Fruit fly (Drosophila melanogaster) whole organism, embryonic: ENCODE data around the gene jhamt.

Source experiments
- ATbp ChIP-seq: fragments of 200-800 bp; sonication (Bioruptor generic); optimal IDR thresholded peaks from 2 replicates; lab custom pipeline; 2017; ENCODE audit warnings: missing biosample characterization, mild to moderate bottlenecking, missing genetic modification characterization, missing genetic modification reagents
- CG10147 ChIP-seq: fragments of 200-800 bp; sonication (Bioruptor generic); optimal IDR thresholded peaks from 2 replicates; lab custom pipeline; 2019; ENCODE audit warnings: missing biosample characterization, mild to moderate bottlenecking, missing genetic modification characterization, moderate library complexity
- CG10267 ChIP-seq: fragments of 200-800 bp; sonication (Bioruptor generic); optimal IDR thresholded peaks from 2 replicates; lab custom pipeline; 2018; ENCODE audit warnings: missing biosample characterization, mild to moderate bottlenecking, missing genetic modification characterization, moderate library complexity
- CG10274 ChIP-seq: fragments of 200-800 bp; sonication (Bioruptor generic); optimal IDR thresholded peaks from 3 replicates; lab custom pipeline; 2017; ENCODE audit warnings: missing biosample characterization, mild to moderate bottlenecking, missing genetic modification characterization
- CG10462 ChIP-seq: fragments of 200-800 bp; sonication (Bioruptor generic); optimal IDR thresholded peaks from 2 replicates; lab custom pipeline; 2016; ENCODE audit warnings: missing biosample characterization, missing genetic modification characterization
- CG10543 ChIP-seq: fragments of 200-800 bp; sonication (Bioruptor generic); optimal IDR thresholded peaks from 3 replicates; lab custom pipeline; 2017; ENCODE audit warnings: missing biosample characterization, mild to moderate bottlenecking, missing genetic modification characterization, moderate library complexity
- CG11247 ChIP-seq: fragments of 200-800 bp; sonication (Bioruptor generic); IDR thresholded peaks from 2 replicates; pipeline ENCODE4 v1.3.6; 2022; ENCODE audit warnings: missing biosample characterization, missing genetic modification characterization
- CG11504 ChIP-seq: fragments of 200-800 bp; sonication (Bioruptor generic); optimal IDR thresholded peaks from 3 replicates; lab custom pipeline; 2019; ENCODE audit warnings: missing biosample characterization, mild to moderate bottlenecking, missing genetic modification characterization, moderate library complexity
- CG11723 ChIP-seq: fragments of 200-800 bp; sonication (Bioruptor generic); optimal IDR thresholded peaks from 2 replicates; lab custom pipeline; 2017; ENCODE audit warnings: missing biosample characterization, mild to moderate bottlenecking, missing genetic modification characterization
- CG12104 ChIP-seq: fragments of 200-800 bp; sonication (Bioruptor generic); optimal IDR thresholded peaks from 3 replicates; lab custom pipeline; 2016; ENCODE audit warnings: missing biosample characterization, missing genetic modification characterization
- CG13123 ChIP-seq: fragments of 200-800 bp; sonication (Bioruptor generic); optimal IDR thresholded peaks from 2 replicates; lab custom pipeline; 2016; ENCODE audit warnings: missing biosample characterization, missing genetic modification characterization
- CG14710 ChIP-seq: fragments of 200-800 bp; sonication (Bioruptor generic); optimal IDR thresholded peaks from 3 replicates; lab custom pipeline; 2019; ENCODE audit warnings: missing biosample characterization, mild to moderate bottlenecking, missing genetic modification characterization, moderate library complexity
- CG14965 ChIP-seq: fragments of 200-800 bp; sonication (Bioruptor generic); optimal IDR thresholded peaks from 2 replicates; lab custom pipeline; 2016; ENCODE audit warnings: missing biosample characterization, missing genetic modification characterization, borderline replicate concordance
- CG17829 ChIP-seq: fragments of 200-800 bp; optimal IDR thresholded peaks from 2 replicates; lab custom pipeline; 2019; ENCODE audit warnings: missing biosample characterization, mild to moderate bottlenecking, missing genetic modification characterization, moderate library complexity
- CG30403 ChIP-seq: fragments of 200-800 bp; sonication (Bioruptor generic); optimal IDR thresholded peaks from 3 replicates; lab custom pipeline; 2016; ENCODE audit warnings: missing biosample characterization, missing genetic modification characterization
- CG4617 ChIP-seq: fragments of 200-800 bp; sonication (Bioruptor generic); optimal IDR thresholded peaks from 3 replicates; lab custom pipeline; 2016; ENCODE audit warnings: missing biosample characterization, missing genetic modification characterization, borderline replicate concordance
- CG5245 ChIP-seq: fragments of 200-800 bp; sonication (Bioruptor generic); optimal IDR thresholded peaks from 3 replicates; lab custom pipeline; 2016; ENCODE audit warnings: missing biosample characterization, missing genetic modification characterization
- CG6791 ChIP-seq: fragments of 200-800 bp; sonication (Bioruptor generic); IDR thresholded peaks from 3 replicates; pipeline ENCODE4 v1.3.6; 2022; ENCODE audit warnings: missing biosample characterization, missing genetic modification characterization; ENCODE audit not compliant: partially characterized antibody
- CG8089 ChIP-seq: fragments of 200-800 bp; sonication (Bioruptor generic); optimal IDR thresholded peaks from 3 replicates; lab custom pipeline; 2016; ENCODE audit warnings: missing biosample characterization, missing genetic modification characterization
- CG8290 ChIP-seq, 3 experiments: fragments of 200-800 bp; sonication (Bioruptor generic); optimal IDR thresholded peaks; 2 replicates each; lab custom pipeline; 2016 to 2019; ENCODE audit warnings: missing biosample characterization in 3 of 3, missing genetic modification characterization in 3 of 3, mild to moderate bottlenecking in 2 of 3, moderate library complexity in 1 of 3
- CG8478 ChIP-seq: fragments of >200 bp; optimal IDR thresholded peaks from 2 replicates; lab custom pipeline; 2018
- CG8765 ChIP-seq: fragments of 200-800 bp; sonication (Bioruptor generic); IDR thresholded peaks from 2 replicates; pipeline ENCODE4 v1.3.6; 2022; ENCODE audit warnings: missing biosample characterization, missing genetic modification characterization
- Dad ChIP-seq: fragments of 200-800 bp; sonication (Bioruptor generic); optimal IDR thresholded peaks from 3 replicates; lab custom pipeline; 2016; ENCODE audit warnings: missing biosample characterization, missing genetic modification characterization
- Drgx ChIP-seq: fragments of 200-800 bp; sonication (Bioruptor generic); IDR thresholded peaks from 2 replicates; pipeline ENCODE4 v1.3.6; 2022; ENCODE audit warnings: missing biosample characterization, missing genetic modification characterization
- Mad ChIP-seq: fragments of 200-800 bp; sonication (Bioruptor generic); optimal IDR thresholded peaks from 2 replicates; lab custom pipeline; 2016; ENCODE audit warnings: missing biosample characterization, missing genetic modification characterization
- Meics ChIP-seq: fragments of 200-800 bp; sonication (Bioruptor generic); optimal IDR thresholded peaks from 2 replicates; lab custom pipeline; 2017; ENCODE audit warnings: missing biosample characterization, mild to moderate bottlenecking, missing genetic modification characterization
- NK7.1 ChIP-seq: fragments of 200-800 bp; sonication (Bioruptor generic); optimal IDR thresholded peaks from 3 replicates; lab custom pipeline; 2016; ENCODE audit warnings: missing biosample characterization, missing genetic modification characterization
- Opbp ChIP-seq: fragments of 200-800 bp; sonication (Bioruptor generic); IDR thresholded peaks from 3 replicates; pipeline ENCODE4 v1.3.6; 2022; ENCODE audit warnings: missing biosample characterization, missing genetic modification characterization; ENCODE audit not compliant: partially characterized antibody
- Ptx1 ChIP-seq: fragments of 200-800 bp; sonication (Bioruptor generic); IDR thresholded peaks from 2 replicates; pipeline ENCODE4 v1.3.6; 2022; ENCODE audit warnings: missing biosample characterization, missing genetic modification characterization
- amos ChIP-seq: fragments of 200-800 bp; sonication (Bioruptor generic); IDR thresholded peaks from 2 replicates; pipeline ENCODE4 v1.3.6; 2022; ENCODE audit warnings: missing biosample characterization, missing genetic modification characterization; ENCODE audit not compliant: partially characterized antibody
- ato ChIP-seq: fragments of 200-800 bp; sonication (Bioruptor generic); IDR thresholded peaks from 2 replicates; pipeline ENCODE4 v1.3.6; 2022; ENCODE audit warnings: missing biosample characterization, missing genetic modification characterization; ENCODE audit not compliant: partially characterized antibody
- bsh ChIP-seq, 2 experiments: fragments of 200-800 bp; sonication (Bioruptor generic); optimal IDR thresholded peaks; 2 replicates each; lab custom pipeline; 2017 to 2018; ENCODE audit warnings: mild to moderate bottlenecking in 2 of 2, missing biosample characterization in 2 of 2, missing genetic modification characterization in 2 of 2, moderate library complexity in 1 of 2
- caup ChIP-seq: fragments of 200-800 bp; sonication (Bioruptor generic); optimal IDR thresholded peaks from 3 replicates; lab custom pipeline; 2017; ENCODE audit warnings: missing biosample characterization, mild to moderate bottlenecking, missing genetic modification characterization, moderate library complexity; ENCODE audit not compliant: severe bottlenecking
- crp ChIP-seq, 2 experiments: fragments of 200-800 bp; sonication (Bioruptor generic); optimal IDR thresholded peaks; 2 replicates in 1 of 2; 3 replicates in 1 of 2; lab custom pipeline; 2017; ENCODE audit warnings: missing biosample characterization in 2 of 2, missing genetic modification characterization in 2 of 2, mild to moderate bottlenecking in 1 of 2, moderate library complexity in 1 of 2
- danr ChIP-seq: fragments of 200-800 bp; sonication (Bioruptor generic); IDR thresholded peaks from 2 replicates; pipeline ENCODE4 v1.3.6; 2022; ENCODE audit warnings: missing biosample characterization, missing genetic modification characterization
- grn ChIP-seq: fragments of 200-800 bp; sonication (Bioruptor generic); optimal IDR thresholded peaks from 3 replicates; lab custom pipeline; 2017; ENCODE audit warnings: missing biosample characterization, missing genetic modification characterization
- hbn ChIP-seq: fragments of 200-800 bp; sonication (Bioruptor generic); IDR thresholded peaks from 2 replicates; pipeline ENCODE4 v1.3.6; 2022; ENCODE audit warnings: missing biosample characterization, missing genetic modification characterization; ENCODE audit not compliant: partially characterized antibody
- mirr ChIP-seq: fragments of 200-800 bp; sonication (Bioruptor generic); optimal IDR thresholded peaks from 3 replicates; lab custom pipeline; 2018; ENCODE audit warnings: missing biosample characterization, mild to moderate bottlenecking, missing genetic modification characterization
- nerfin-2 ChIP-seq: fragments of 200-800 bp; sonication (Bioruptor generic); IDR thresholded peaks from 2 replicates; pipeline ENCODE4 v1.3.6; 2022; ENCODE audit warnings: missing biosample characterization, missing genetic modification characterization; ENCODE audit not compliant: partially characterized antibody
- repo ChIP-seq: fragments of 200-800 bp; sonication (Bioruptor generic); optimal IDR thresholded peaks from 2 replicates; lab custom pipeline; 2016; ENCODE audit warnings: missing biosample characterization, missing genetic modification characterization
- run ChIP-seq: fragments of 200-800 bp; sonication (Bioruptor generic); optimal IDR thresholded peaks from 3 replicates; lab custom pipeline; 2018; ENCODE audit warnings: missing biosample characterization, mild to moderate bottlenecking, missing genetic modification characterization
- scrt ChIP-seq: fragments of 200-800 bp; sonication (Bioruptor generic); optimal IDR thresholded peaks from 2 replicates; lab custom pipeline; 2018; ENCODE audit warnings: missing biosample characterization, mild to moderate bottlenecking, missing genetic modification characterization, moderate library complexity
- sisA ChIP-seq: fragments of 200-800 bp; sonication (Bioruptor generic); IDR thresholded peaks from 2 replicates; pipeline ENCODE4 v1.3.6; 2022; ENCODE audit warnings: missing biosample characterization, missing genetic modification characterization
- stwl ChIP-seq: fragments of 200-800 bp; sonication (Bioruptor generic); optimal IDR thresholded peaks from 3 replicates; lab custom pipeline; 2018; ENCODE audit warnings: missing biosample characterization, mild to moderate bottlenecking, missing genetic modification characterization, moderate library complexity
- unc-4 ChIP-seq: fragments of 200-800 bp; sonication (Bioruptor generic); IDR thresholded peaks from 2 replicates; pipeline ENCODE4 v1.3.6; 2022; ENCODE audit warnings: missing biosample characterization, missing genetic modification characterization; ENCODE audit not compliant: partially characterized antibody
- zfh2 ChIP-seq: fragments of 200-800 bp; sonication (Bioruptor generic); optimal IDR thresholded peaks from 2 replicates; lab custom pipeline; 2016; ENCODE audit warnings: missing biosample characterization, missing genetic modification characterization

The jhamt gene

DNA sequence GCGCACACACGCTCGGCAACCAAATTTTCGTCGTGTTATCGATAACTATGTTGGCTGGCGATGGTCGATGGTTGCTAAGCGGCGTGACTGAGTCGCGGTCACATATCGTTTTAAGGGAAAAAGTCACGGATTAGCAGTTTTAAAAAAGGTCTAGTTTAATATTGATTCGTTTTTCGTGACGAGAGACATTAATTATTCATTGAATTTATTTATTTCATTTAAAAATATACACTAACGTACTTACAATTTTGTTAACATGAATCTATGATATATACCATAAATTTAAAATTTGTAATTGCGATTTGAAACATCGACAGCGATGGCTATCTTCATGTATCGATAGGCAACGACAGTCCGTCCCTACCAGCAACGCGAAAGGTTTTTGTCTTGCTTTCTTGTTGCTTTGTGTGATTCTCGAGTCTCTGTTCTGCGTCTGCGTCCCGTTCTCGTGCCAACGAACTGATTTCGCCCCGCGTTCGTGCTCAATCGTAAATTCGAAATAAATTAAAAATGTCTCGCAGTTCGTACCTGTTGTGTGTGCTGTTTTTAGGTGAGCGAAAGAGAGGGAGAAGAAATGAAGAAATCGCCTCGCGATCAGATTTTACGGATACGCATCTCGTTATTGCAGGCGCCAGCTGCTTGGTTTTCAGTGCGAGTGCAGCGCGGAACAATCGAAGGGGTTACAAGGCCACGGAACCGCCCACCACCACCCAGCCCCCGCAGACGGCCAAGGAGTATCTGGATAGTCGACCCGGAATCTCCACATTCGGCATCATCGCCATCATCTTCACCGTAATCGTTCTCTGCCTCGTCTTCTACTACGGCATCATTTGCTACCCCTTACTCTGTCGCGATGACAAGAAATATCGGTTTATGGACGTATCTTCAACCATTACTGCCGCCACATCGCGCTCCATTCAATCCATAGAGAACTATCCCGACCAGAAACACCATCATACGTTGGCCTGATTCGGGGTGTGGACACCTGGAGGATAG lies 12.8 kb upstream of the jhamt start, which contains the start of the genes Hyls1, chif and CG4455 (continued):
- peak; percentile 38 for TF ChIP-seq CG12104
- peak; percentile 70 for TF ChIP-seq CG17829
- TF ChIP-seq Mad (GFP tag; lab: Kevin White, UChicago) = peak; percentile 28
- peak; percentile 45 for TF ChIP-seq CG10543 (GFP tag; lab: Kevin White, UChicago)
- peak; percentile 32 for TF ChIP-seq CG11723
- TF ChIP-seq stwl (tag; lab: Kevin White, UChicago) = peak; percentile 71
- TF ChIP-seq Meics (GFP tag; lab: Kevin White, UChicago) = peak; percentile 46
- no peak for TF ChIP-seq CG8089
- TF ChIP-seq CG5245 (GFP tag; lab: Kevin White, UChicago) = peak; percentile 29
- no peak for TF ChIP-seq repo (GFP tag; lab: Kevin White, UChicago)
- TF ChIP-seq bsh (GFP tag; optimal IDR thresholded peaks at IDR 0.05; lab: Kevin White, UChicago) = no peak
- peak; percentile 67 for TF ChIP-seq CG10267 (tag; lab: Kevin White, UChicago)
- TF ChIP-seq CG10462 (GFP tag; lab: Kevin White, UChicago) = no peak
- TF ChIP-seq nerfin-2 = peak; percentile 80
- TF ChIP-seq ato (GFP tag; lab: Robert Waterston, UW) = peak; percentile 65; the same call in 1 of the 2 replicates
- TF ChIP-seq caup (GFP tag; lab: Kevin White, UChicago) = peak; percentile 20
- TF ChIP-seq amos (GFP tag; lab: Robert Waterston, UW) = peak; percentile 86
- TF ChIP-seq mirr (GFP tag; lab: Kevin White, UChicago) = no peak
- TF ChIP-seq CG14710 (tag; lab: Kevin White, UChicago) = peak; percentile 78
- TF ChIP-seq CG8765 (GFP tag; lab: Robert Waterston, UW) = no peak
- peak; percentile 64 for TF ChIP-seq grn
- no peak for TF ChIP-seq CG13123
- TF ChIP-seq unc-4 (GFP tag; lab: Robert Waterston, UW) = peak; percentile 89
- TF ChIP-seq zfh2 (GFP tag; lab: Kevin White, UChicago) = peak; percentile 39
- TF ChIP-seq CG14965 (GFP tag; lab: Kevin White, UChicago) = no peak
- TF ChIP-seq Opbp = peak; percentile 85
- peak; percentile 23 for TF ChIP-seq scrt (GFP tag; lab: Kevin White, UChicago)
- TF ChIP-seq CG8290 (GFP tag; optimal IDR thresholded peaks at IDR 0.05; lab: Kevin White, UChicago) = no peak
- peak; percentile 23 for TF ChIP-seq CG8290 (tag; optimal IDR thresholded peaks at IDR 0.05; lab: Kevin White, UChicago)
- no peak for TF ChIP-seq Dad (GFP tag; lab: Kevin White, UChicago)
- TF ChIP-seq CG4617 (GFP tag; lab: Kevin White, UChicago) = peak; percentile 24
- TF ChIP-seq ATbp (GFP tag; lab: Kevin White, UChicago) = no peak
- peak; percentile 53 for TF ChIP-seq CG30403 (GFP tag; lab: Kevin White, UChicago)
- TF ChIP-seq CG10147 (GFP tag; lab: Kevin White, UChicago) = peak; percentile 41
- no peak for TF ChIP-seq danr (GFP tag; lab: Robert Waterston, UW)
- TF ChIP-seq Ptx1 (GFP tag; lab: Robert Waterston, UW) = peak; percentile 20; the same call in 1 of the 2 replicates
- no peak for TF ChIP-seq crp (GFP tag; optimal IDR thresholded peaks at IDR 0.05; lab: Kevin White, UChicago)
- no peak for TF ChIP-seq CG11247
- peak; percentile 76 for TF ChIP-seq CG11504
- no peak for TF ChIP-seq CG8478 (lab: Kevin White, UChicago)
- peak; percentile 5 for TF ChIP-seq run (tag; lab: Kevin White, UChicago)
- peak; percentile 82 for TF ChIP-seq CG6791 (GFP tag; lab: Robert Waterston, UW)
- no peak for TF ChIP-seq Drgx
- TF ChIP-seq hbn (GFP tag; lab: Robert Waterston, UW) = peak; percentile 83
- TF ChIP-seq sisA (GFP tag; lab: Robert Waterston, UW) = no peak
- TF ChIP-seq NK7.1 = no peak
- TF ChIP-seq CG10274 (GFP tag; lab: Kevin White, UChicago) = no peak
